Fruit fly (Drosophila melanogaster): Measurements from ENCODE around the gene CG5157.

dm6 chr3L:16143685-16144539, 6.2 kb upstream of the CG5157 start, which contains the start of gene CG32152:
- no peak for TF ChIP-seq Dll (optimal IDR thresholded peaks at IDR 0.05)
- no peak for TF ChIP-seq usp (GFP tag; optimal IDR thresholded peaks at IDR 0.05)
- TF ChIP-seq psq (optimal IDR thresholded peaks at IDR 0.05) = no peak
- no peak for TF ChIP-seq CG8478 (optimal IDR thresholded peaks at IDR 0.05)
- TF ChIP-seq pan (optimal IDR thresholded peaks at IDR 0.05) = no peak

All from whole organism.